Worm (Caenorhabditis elegans): ENCODE measurements around the gene cest-12.

ce11 chrIII:12149958-12150357 lies 42.6 kb upstream of the cest-12 start:
- TF ChIP-seq nhr-42 (GFP tag; IDR thresholded peaks at IDR 0.05) (no peak), zfp-3 (GFP tag; conservative IDR thresholded peaks at IDR 0.05) (no peak), lin-1 (GFP tag; IDR thresholded peaks at IDR 0.05) (no peak), snpc-1.2 (GFP tag; IDR thresholded peaks at IDR 0.05) (no peak), tag-97 (GFP tag; IDR thresholded peaks at IDR 0.05) (no peak), dpl-1 (GFP tag; optimal IDR thresholded peaks at IDR 0.05) (no peak), ceh-82 (tag; optimal IDR thresholded peaks at IDR 0.05) (no peak), ama-1 (optimal IDR thresholded peaks at IDR 0.05) (no peak), nhr-76 (tag; optimal IDR thresholded peaks at IDR 0.05) (no peak), mdl-1 (tag; optimal IDR thresholded peaks at IDR 0.05) (no peak), lin-13 (GFP tag; optimal IDR thresholded peaks at IDR 0.05) (no peak), jun-1 (tag; optimal IDR thresholded peaks at IDR 0.05) (no peak), ztf-11 (tag; optimal IDR thresholded peaks at IDR 0.05) (no peak)

Data from whole organism, L4 larva.